Worm (Caenorhabditis elegans) whole organism, dauer: ENCODE results near the gene C47G2.3.

Experiments
- unc-62 ChIP-seq: sonication (generic microtip); optimal IDR thresholded peaks from 2 replicates; lab custom pipeline; 2017; ENCODE audit warnings: missing biosample characterization, missing genetic modification reagents, missing genetic modification characterization

The C47G2.3 gene

DNA sequence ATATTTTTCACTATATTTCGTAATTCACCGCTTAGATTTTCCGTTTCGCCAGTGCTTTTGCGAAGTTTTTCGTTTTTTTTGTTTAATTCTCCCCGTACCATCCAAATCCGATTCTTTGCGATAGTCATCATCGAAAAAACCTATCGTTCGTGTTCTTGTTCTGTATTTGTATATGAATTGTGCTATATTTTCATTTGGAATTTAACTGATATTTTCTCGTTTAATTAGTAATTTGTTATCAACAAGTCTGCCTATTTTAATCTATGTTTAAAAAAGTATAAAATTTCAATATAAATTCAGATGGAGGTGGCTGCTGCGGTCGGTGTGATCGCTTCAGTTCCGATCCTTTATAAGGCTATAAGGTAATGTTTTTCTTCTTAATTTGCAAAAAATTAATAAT, 12.6 kb upstream of the C47G2.3 start, which contains the start of gene samp-1:
Gene samp-1 (plus strand): TSS at position 301 of the 400 bp plus-strand sequence.
- no peak for TF ChIP-seq unc-62 (GFP tag; lab: Kevin White, UChicago)

DNA sequence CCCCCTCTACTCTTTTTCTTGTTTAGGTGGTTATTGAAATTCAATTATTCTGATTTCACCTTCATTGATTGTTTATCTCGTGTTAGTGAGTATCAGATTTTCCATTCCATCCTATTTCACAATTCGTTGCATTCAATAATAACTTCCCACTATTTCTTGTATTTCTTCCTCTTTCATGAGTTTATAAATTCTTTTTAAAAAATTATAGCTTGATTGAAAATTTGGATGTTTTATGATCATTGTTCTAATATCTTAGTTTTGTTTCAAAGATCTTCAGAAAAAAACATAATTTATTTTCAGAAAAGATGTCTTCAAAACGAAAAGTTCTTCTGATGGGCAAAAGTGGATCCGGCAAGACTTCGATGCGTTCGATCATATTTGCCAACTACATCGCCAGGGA, 11.1 kb upstream of the C47G2.3 start, which contains the start of gene raga-1:
Gene raga-1 (plus strand): TSS at position 301 of the 400 bp plus-strand sequence.
- TF ChIP-seq unc-62 (GFP tag; lab: Kevin White, UChicago) = no peak

- TF ChIP-seq unc-62 (GFP tag; lab: Kevin White, UChicago) = no peak
Measured at ce11 chrII:11297217-11297738, 7.3 kb upstream of the C47G2.3 start, which contains the start of gene saps-1. TSS of gene saps-1 (plus strand) at chrII:11297688.

- no peak for TF ChIP-seq unc-62 (GFP tag; lab: Kevin White, UChicago)
Measured at ce11 chrII:11293433-11293832, 3.5 kb upstream of the C47G2.3 start, which contains the start of gene C47G2.4. TSS of gene C47G2.4 (minus strand) at chrII:11293606.

DNA sequence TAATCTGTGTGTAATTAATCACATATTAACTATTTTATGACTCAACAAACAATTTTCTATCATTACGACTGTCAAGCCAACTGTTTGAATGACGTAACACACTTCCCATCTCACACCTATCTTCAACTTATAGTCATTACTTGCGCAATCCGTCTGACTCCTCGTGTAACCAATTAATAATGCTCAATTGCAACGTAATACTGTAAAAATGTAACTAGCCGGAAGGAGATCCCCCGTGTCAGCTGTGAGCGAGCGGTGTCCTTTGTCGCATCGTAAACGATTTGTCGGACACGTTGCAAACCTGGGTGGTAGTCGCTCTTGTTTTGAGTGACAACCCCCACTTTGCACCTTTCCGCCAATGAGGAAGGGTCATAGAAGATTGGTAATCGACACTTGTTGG, 1.8 kb downstream of the C47G2.3 start:
- TF ChIP-seq unc-62 (GFP tag; lab: Kevin White, UChicago) = no peak

- TF ChIP-seq unc-62 (GFP tag; lab: Kevin White, UChicago) = no peak
Measured at ce11 chrII:11286445-11286844, 3.5 kb downstream of the C47G2.3 start.

ce11 chrII:11285282-11285933, 4.6 kb downstream of the C47G2.3 start:
- no peak for TF ChIP-seq unc-62 (GFP tag; lab: Kevin White, UChicago)

DNA sequence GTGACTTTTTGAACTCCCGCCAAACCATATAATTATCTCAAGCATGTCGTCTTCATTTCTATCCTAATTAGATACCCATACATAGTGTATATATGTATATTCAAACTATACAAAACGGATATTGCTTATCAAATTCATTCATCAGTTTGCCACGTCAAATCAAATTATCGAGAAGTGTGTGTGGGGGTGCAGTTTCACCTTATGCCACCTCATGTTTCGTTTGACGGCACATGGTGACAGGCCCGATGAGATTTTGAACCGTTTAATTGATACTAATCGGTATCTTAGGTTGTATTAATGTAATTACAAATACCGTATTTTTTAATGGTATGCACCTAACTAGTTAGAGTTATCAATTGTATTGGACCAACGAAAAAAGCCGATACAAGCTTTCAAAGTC, 5.3 kb downstream of the C47G2.3 start:
- no peak for TF ChIP-seq unc-62 (GFP tag; lab: Kevin White, UChicago)

DNA sequence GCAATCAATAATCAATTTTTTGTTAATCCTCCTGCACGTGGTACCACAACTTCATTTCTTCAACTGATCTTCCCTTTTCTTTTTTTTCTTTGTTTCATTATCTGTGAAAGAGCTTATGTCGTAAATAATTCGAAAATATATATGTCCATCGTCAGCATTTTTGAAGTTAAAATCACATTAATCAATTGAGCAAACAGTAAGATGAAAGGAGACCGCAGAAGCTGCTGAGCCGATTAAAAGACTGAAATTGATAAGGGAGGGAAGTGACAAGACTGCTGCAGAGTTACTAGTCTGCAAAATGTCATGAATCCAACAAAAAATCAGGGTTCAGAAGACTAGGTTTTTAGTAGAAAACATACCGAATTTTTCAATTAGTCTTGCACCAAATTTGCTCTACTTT, 6.2 kb downstream of the C47G2.3 start:
- no peak for TF ChIP-seq unc-62 (GFP tag; lab: Kevin White, UChicago)

DNA sequence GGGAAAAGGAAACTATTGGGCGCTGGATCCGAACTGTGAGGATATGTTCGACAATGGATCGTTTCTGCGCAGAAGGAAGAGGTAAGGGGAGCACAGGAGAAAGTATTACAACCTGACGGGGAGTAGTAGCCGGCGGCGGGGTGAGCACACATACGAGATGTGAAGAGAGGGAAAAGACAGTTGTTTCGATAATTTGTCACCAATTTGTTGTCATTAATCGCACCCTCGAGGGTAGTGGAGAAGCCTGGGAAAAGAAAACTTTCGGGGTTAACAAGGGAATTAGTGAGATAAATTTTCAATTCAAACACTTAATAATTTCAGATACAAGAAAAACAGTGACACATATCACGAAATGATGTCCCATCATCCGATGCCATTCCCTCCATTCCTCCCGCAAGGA, 6.9 kb downstream of the C47G2.3 start:
- TF ChIP-seq unc-62 (GFP tag; lab: Kevin White, UChicago) = no peak

DNA sequence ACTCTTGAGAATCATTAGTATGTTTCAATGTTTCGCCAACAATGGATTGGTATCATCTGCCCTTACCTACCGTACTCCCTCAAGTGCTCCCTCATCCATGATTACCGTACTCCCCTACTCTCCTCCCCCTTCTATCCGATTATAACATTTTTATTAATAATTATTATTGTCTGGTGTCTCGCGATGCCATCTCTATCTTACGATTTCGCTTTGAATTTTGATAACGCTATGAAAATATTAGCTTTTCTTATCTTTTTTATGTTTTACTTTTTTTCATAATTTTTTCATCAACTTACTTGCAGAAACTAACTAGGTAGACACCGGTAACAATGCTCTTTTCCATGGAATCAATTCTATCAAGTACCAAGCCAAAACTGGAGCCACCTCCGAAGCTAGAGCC, 8.3 kb downstream of the C47G2.3 start, which contains the start of gene unc-130:
Gene unc-130 (plus strand): TSS at position 301 of the 400 bp plus-strand sequence.
- TF ChIP-seq unc-62 (GFP tag; lab: Kevin White, UChicago) = no peak

- no peak for TF ChIP-seq unc-62 (GFP tag; lab: Kevin White, UChicago)
Measured at ce11 chrII:11281177-11281576, 8.8 kb downstream of the C47G2.3 start.

DNA sequence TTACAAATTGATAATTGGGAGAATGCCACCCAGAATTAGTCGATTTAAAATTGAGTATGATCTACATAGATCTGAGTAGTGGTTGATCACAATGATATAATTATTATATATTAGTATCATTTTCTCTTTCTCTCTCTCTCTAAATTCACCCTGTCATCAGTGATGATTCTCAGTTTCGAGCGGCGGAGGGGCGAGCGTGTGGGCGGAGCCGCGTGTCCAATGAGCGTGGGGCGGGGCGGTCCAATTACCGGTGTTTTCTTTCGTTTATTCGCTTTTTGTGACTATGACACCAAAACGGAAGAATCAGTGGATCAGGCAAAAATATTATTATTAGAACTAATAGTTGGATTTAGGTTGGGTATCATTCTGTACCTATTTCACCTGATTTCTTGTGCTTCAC, 10.0 kb downstream of the C47G2.3 start:
- no peak for TF ChIP-seq unc-62 (GFP tag; lab: Kevin White, UChicago)

DNA sequence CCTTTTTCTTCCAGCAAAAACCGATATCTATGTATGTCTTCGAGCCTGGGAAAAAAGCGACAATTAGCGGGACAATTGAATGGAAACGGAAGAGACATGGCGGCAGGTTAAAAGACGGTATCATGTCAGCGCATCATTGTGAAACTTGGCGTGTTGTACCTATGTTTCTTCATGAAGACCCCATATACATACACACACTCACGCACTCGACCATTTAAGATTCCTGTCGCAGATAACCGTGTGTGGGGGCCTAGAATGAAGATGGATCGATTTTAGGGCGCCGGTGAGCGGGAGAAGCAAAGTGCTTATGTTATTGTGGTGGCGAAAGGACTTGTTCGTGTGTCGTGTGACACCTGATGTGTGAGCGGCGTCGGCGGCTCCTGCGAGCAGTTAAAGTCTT, 13.1 kb downstream of the C47G2.3 start:
- TF ChIP-seq unc-62 (GFP tag; lab: Kevin White, UChicago) = no peak

ce11 chrII:11275484-11275883, 14.5 kb downstream of the C47G2.3 start:
- TF ChIP-seq unc-62 (GFP tag; lab: Kevin White, UChicago) = no peak

DNA sequence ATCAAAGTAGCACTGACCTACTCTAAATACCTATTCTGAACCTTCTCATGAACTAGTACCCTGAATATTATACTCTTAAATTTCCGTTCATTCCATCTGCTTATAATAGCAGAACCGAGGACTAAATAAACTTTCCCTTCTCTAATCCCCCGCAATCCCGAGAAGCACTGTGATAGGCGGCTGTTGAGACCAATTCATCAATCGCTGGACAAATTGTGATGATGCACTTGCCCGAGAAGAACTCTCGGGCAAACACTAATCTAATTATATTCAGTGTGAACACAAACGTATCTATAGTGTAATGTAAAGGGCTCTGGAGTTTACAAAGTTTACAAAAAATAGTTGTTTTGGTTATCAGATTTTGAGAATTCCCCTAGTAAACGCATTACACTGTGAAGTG, 15.1 kb downstream of the C47G2.3 start:
- no peak for TF ChIP-seq unc-62 (GFP tag; lab: Kevin White, UChicago)

ce11 chrII:11270829-11271228, 19.1 kb downstream of the C47G2.3 start:
- TF ChIP-seq unc-62 (GFP tag; lab: Kevin White, UChicago) = no peak
